Worm (Caenorhabditis elegans) whole organism, L1 larva: ENCODE results near the gene oig-1.

Experiments used
- ama-1 ChIP-seq: fragments of 150-350 bp; optimal IDR thresholded peaks from 2 replicates; lab custom pipeline; 2014
- blmp-1 ChIP-seq: fragments of 150-350 bp; optimal IDR thresholded peaks from 2 replicates; lab custom pipeline; 2014; ENCODE audit warnings: missing biosample characterization, missing genetic modification characterization
- dpl-1 ChIP-seq, 3 experiments: fragments of 150-350 bp in 2 of 3; sonication (generic microtip) in 1 of 3; optimal IDR thresholded peaks; 2 replicates each; lab custom pipeline; 2014 to 2017; ENCODE audit warnings: missing biosample characterization in 3 of 3, missing genetic modification characterization in 3 of 3, missing genetic modification reagents in 3 of 3
- egl-27 ChIP-seq, 2 experiments: fragments of 150-350 bp in 1 of 2; sonication (generic microtip); optimal IDR thresholded peaks; 3 replicates each; lab custom pipeline; 2017 to 2018; ENCODE audit warnings: missing biosample characterization in 2 of 2, missing genetic modification characterization in 2 of 2, missing genetic modification reagents in 2 of 2
- lin-14 ChIP-seq: fragments of 200-800 bp; sonication (Bioruptor generic); optimal IDR thresholded peaks from 2 replicates; lab custom pipeline; 2018; ENCODE audit warnings: mild to moderate bottlenecking, missing genetic modification characterization, moderate library complexity, missing compliant biosample characterization
- lin-39 ChIP-seq: fragments of 150-350 bp; optimal IDR thresholded peaks from 2 replicates; lab custom pipeline; 2014; ENCODE audit warnings: missing biosample characterization, missing genetic modification reagents, missing genetic modification characterization
- nhr-12 ChIP-seq: sonication (generic microtip); optimal IDR thresholded peaks from 2 replicates; lab custom pipeline; 2017; ENCODE audit warnings: missing biosample characterization, missing genetic modification characterization
- nhr-28 ChIP-seq: fragments of 150-350 bp; optimal IDR thresholded peaks from 2 replicates; lab custom pipeline; 2014; ENCODE audit warnings: missing biosample characterization, missing genetic modification characterization
- nhr-76 ChIP-seq: sonication (generic microtip); optimal IDR thresholded peaks from 2 replicates; lab custom pipeline; 2017; ENCODE audit warnings: missing biosample characterization, missing genetic modification characterization
- zip-4 ChIP-seq: fragments of 200-800 bp; sonication (Bioruptor generic); optimal IDR thresholded peaks from 2 replicates; lab custom pipeline; 2018; ENCODE audit warnings: mild to moderate bottlenecking, missing genetic modification characterization, moderate library complexity, missing compliant biosample characterization
- ztf-11 ChIP-seq, 2 experiments: sonication (generic microtip); optimal IDR thresholded peaks; 2 replicates each; lab custom pipeline; 2016 to 2017; ENCODE audit warnings: missing genetic modification characterization in 2 of 2, missing biosample characterization in 1 of 2, missing compliant biosample characterization in 1 of 2

ce11 chrIII:6495191-6495723 is 30.2 kb downstream of the oig-1 start, which contains the start of gene F23F12.13:
- no peak for TF ChIP-seq nhr-76
- no peak for TF ChIP-seq egl-27 (tag; optimal IDR thresholded peaks at IDR 0.05; lab: Kevin White, UChicago)
- TF ChIP-seq blmp-1 (tag; lab: Kevin White, UChicago): no peak
- no peak for TF ChIP-seq nhr-28
- no peak for TF ChIP-seq zip-4 (GFP tag; lab: Kevin White, UChicago)
- TF ChIP-seq dpl-1 (GFP tag; optimal IDR thresholded peaks at IDR 0.05; lab: Kevin White, UChicago): no peak
- TF ChIP-seq lin-14 (GFP tag; lab: Kevin White, UChicago): no peak
- no peak for TF ChIP-seq nhr-12 (tag; lab: Kevin White, UChicago)
- TF ChIP-seq ama-1: no peak
- TF ChIP-seq ztf-11 (tag; optimal IDR thresholded peaks at IDR 0.05; lab: Kevin White, UChicago): no peak
- TF ChIP-seq lin-39 (tag; lab: Kevin White, UChicago): no peak
